Worm (Caenorhabditis elegans): ENCODE results near the gene M01F1.9.

The M01F1.9 gene

ce11 chrIII:3498957-3499356 lies at the start of gene M01F1.9:
TSS of gene M01F1.9 (minus strand) at chrIII:3499057.
- TF ChIP-seq unc-62 (GFP tag; optimal IDR thresholded peaks at IDR 0.05) = no peak

- TF ChIP-seq unc-62 (GFP tag; optimal IDR thresholded peaks at IDR 0.05) = no peak
Measured at ce11 chrIII:3548017-3548416, 49.2 kb upstream of the M01F1.9 start, which contains the start of gene C54C6.11. TSS of gene C54C6.11 (plus strand) at chrIII:3548317.

DNA sequence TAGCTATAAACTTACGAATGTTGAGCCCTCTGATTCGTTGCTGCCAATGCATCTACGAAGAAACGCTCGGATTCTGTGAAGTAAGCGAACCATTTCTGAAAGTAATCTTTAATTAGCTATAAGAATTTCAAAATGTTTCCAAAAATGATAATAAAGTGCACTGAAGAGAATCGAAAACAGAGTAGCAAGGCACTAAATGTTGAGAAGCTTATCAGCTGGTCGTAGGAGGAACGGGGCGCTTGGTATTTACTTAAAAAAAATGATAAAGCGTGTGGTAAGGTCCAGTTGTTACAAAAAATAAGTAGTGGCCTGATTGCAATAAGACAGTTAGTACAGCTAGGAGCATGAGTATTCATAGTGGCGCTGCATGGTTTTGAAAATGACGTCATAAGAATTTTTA lies 47.5 kb upstream of the M01F1.9 start, which contains the start of gene C54C6.7:
Gene C54C6.7 (minus strand): TSS at position 101 of the 400 bp plus-strand sequence.
- no peak for TF ChIP-seq unc-62 (GFP tag; optimal IDR thresholded peaks at IDR 0.05)

DNA sequence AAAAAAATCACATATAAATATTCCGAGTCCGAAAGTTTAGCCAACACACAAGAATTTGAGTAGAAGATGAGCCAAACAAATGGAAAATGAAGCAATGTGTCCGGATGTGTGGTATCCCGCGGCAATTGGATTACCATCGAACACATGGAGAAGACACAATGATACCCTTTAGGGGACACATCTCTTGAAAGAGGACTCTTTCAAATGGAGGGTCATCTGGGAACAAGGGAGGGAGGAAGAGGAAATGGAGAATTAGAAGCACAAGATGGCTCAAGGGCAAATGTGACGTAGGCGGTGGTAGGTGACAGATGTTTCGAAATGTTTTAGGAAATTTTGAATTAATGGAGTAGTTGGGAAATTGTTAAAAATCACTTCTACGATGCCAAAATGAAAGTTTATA lies 44.2 kb upstream of the M01F1.9 start:
- no peak for TF ChIP-seq unc-62 (GFP tag; optimal IDR thresholded peaks at IDR 0.05)

DNA sequence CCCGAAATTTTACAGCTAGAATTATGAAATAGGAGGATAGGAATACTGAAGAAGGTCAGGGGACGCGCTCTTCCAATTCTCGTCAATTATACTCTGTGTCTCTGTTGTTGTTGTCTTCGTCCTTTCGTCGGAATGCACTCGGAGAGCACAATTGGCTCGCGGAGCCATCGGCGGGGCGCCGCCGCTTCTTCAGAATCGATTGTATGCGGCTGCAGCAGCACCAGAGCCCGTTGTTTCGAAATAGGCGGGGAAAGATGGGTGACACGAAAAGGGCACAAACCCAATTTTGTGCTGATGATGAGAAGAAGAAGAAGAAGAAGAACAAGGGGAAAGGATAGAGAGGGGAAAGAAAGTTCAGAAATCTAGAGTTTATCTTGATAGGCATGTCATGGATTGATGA lies 43.2 kb upstream of the M01F1.9 start:
- TF ChIP-seq unc-62 (GFP tag; optimal IDR thresholded peaks at IDR 0.05) = no peak

DNA sequence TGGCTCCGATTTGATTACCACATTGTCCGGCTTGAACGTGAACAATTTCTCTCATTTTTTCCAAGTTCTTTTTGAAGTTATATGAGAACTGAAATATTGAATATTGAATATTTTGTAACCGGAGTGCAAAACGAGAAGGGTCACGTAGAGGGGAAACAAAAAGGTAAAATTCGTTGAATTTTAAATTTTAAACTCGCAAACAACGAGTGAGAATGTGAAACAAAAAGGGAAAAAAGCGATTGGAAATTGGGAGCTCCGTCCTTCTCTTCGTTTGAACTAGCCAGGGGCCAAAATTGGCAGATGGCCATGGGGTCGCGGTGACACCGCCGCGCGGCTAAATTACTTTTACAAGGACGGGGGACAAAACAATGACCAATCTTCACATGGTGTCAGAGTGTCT lies 42.7 kb upstream of the M01F1.9 start, which contains the start of gene ben-1:
Gene ben-1 (minus strand): TSS at position 101 of the 400 bp plus-strand sequence.
- TF ChIP-seq unc-62 (GFP tag; optimal IDR thresholded peaks at IDR 0.05) = no peak

- TF ChIP-seq unc-62 (GFP tag; optimal IDR thresholded peaks at IDR 0.05) = no peak
Measured at ce11 chrIII:3541093-3541492, 42.2 kb upstream of the M01F1.9 start.

ce11 chrIII:3540424-3540823 lies 41.6 kb upstream of the M01F1.9 start:
- TF ChIP-seq unc-62 (GFP tag; optimal IDR thresholded peaks at IDR 0.05) = no peak

DNA sequence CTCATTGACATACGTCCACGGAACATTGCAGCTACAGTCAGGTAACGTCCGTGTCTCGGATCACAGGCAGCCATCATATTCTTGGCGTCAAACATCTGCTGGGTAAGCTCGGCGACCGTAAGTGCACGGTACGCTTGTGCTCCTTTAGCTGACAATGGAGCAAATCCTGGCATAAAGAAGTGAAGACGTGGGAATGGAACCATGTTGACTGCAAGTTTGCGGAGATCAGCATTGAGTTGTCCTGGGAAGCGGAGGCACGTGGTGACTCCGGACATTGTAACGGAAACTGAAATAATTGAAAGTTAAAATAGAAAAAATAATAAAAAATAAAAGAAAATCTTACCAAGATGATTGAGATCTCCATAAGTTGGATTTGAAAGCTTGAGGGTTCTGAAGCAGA lies 40.6 kb upstream of the M01F1.9 start:
- TF ChIP-seq unc-62 (GFP tag; optimal IDR thresholded peaks at IDR 0.05) = no peak

- no peak for TF ChIP-seq unc-62 (GFP tag; optimal IDR thresholded peaks at IDR 0.05)
Measured at ce11 chrIII:3537401-3537800, 38.5 kb upstream of the M01F1.9 start, which contains the start of gene cfap-20. TSS of gene cfap-20 (minus strand) at chrIII:3537501.

ce11 chrIII:3534185-3534584 lies 35.3 kb upstream of the M01F1.9 start:
- TF ChIP-seq unc-62 (GFP tag; optimal IDR thresholded peaks at IDR 0.05) = no peak

DNA sequence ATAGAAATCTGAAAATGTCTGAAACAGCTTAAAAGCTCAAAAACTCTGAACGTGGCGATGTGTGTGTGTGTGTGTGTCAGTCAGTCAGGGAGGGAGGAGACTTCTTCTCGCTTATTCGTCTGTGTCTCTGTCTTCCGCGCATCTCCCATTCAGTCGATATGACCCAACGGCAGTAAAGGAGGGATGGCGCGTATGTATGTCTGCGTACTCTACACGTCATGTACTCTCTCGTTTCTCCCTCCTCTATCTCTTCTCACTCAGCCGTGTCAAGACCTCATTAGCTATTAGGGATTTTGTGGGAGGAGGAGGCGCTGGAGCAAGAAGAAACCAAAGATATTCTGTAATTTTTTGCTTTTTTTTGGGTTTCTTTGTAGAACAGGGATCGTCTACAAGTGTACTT lies 33.2 kb upstream of the M01F1.9 start:
- no peak for TF ChIP-seq unc-62 (GFP tag; optimal IDR thresholded peaks at IDR 0.05)

DNA sequence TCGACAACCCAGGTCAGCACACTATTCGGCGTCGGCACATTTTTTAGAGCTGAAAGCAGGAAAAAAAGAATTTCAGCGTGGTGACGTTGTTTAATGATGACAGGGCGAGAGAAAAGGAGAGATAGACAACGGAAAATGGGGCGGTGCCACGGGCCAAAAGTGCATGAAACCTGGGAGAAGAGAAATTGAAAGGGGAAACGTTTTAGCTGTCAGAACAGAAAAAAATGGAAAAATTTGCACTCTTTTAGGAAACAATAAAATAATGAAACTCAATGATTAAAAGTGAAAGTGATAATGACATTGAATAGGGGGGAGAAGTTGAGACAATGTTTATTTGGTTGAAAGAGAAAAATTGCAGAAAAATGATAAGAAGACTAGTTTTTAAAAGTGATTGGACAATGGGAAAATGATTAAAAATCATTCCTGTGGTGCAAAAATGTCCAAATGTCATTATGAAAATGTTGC lies 30.9 kb upstream of the M01F1.9 start, which contains the start of gene pitp-1:
Gene pitp-1 (minus strand): TSS at position 51 of the 465 bp plus-strand sequence.
- TF ChIP-seq unc-62 (GFP tag; optimal IDR thresholded peaks at IDR 0.05) = no peak

DNA sequence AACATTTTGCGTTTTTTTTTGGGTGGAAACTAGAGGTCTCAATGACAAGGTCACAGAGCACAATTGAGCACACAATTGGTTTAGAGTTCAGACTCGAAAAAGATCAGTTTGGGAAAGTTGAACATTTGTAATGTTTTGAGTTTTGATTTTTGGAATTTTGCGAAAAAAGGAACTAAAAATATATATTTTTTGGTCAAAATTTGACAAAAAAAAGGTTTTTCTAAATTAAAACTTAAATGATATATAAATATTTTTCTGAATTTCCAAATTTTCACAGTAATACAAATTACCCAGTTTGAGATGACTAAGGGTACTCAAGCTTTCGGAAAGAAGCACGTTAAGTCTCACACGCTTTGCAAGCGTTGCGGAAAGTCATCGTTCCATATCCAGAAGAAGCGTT lies 29.5 kb upstream of the M01F1.9 start, which contains the start of gene rpl-37:
Gene rpl-37 (plus strand): TSS at position 301 of the 400 bp plus-strand sequence.
- no peak for TF ChIP-seq unc-62 (GFP tag; optimal IDR thresholded peaks at IDR 0.05)

DNA sequence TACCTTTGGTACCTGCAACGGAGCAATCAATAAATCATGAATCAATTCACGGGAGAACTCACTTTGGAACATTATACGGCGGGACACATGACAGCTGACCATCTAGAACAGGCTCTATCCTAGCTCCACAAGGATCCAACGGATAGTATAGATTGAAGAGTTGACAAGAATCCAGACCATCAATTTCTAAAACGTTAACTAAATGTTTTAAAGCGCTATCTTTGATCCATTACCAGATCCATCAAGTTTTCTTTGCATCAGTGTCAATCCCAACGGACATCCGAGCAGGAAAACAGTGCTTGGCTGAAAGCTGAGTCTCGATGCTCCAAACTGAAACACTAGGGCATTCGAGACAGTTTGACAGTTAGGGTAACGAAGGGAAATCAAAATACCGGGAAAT lies 24.5 kb upstream of the M01F1.9 start:
- no peak for TF ChIP-seq unc-62 (GFP tag; optimal IDR thresholded peaks at IDR 0.05)

- TF ChIP-seq unc-62 (GFP tag; optimal IDR thresholded peaks at IDR 0.05) = no peak
Measured at ce11 chrIII:3520417-3520816, 21.6 kb upstream of the M01F1.9 start.

ce11 chrIII:3519505-3519904 lies 20.6 kb upstream of the M01F1.9 start, which contains the start of gene hmit-1.3:
TSS of gene hmit-1.3 (minus strand) at chrIII:3519607.
- TF ChIP-seq unc-62 (GFP tag; optimal IDR thresholded peaks at IDR 0.05) = no peak

DNA sequence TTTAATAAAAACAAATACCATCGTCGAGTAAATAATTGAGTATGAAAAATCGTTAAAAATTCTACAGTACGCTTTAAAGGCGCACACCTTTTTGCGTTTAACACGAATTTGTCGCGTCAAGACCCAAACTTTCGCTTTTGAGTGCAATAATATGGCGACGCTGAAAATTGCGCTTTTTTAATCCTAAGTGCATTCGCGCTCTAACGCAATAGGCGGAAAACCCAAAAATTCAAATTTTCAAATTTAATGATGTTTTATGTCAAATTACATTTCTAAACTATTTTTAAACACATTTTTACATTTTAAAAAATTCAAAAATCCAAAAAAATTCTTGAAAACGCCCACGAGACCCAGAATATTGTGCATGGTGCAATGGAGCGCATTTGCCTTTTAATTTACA lies 13.0 kb upstream of the M01F1.9 start:
- TF ChIP-seq unc-62 (GFP tag; optimal IDR thresholded peaks at IDR 0.05) = no peak

Data from whole organism, dauer.